Worm (Caenorhabditis elegans): ENCODE results near the gene C01C10.2.

Gene C01C10.2

ce11 chrX:7397935-7398334 lies 40.0 kb downstream of the C01C10.2 start, which contains the start of gene C10A4.13:
TSS of gene C10A4.13 (minus strand) at chrX:7398035.
- no peak for TF ChIP-seq hmg-4 (GFP tag; optimal IDR thresholded peaks at IDR 0.05)
- TF ChIP-seq ceh-13 (GFP tag; optimal IDR thresholded peaks at IDR 0.05) = no peak
- no peak for TF ChIP-seq F13C5.2 (tag; optimal IDR thresholded peaks at IDR 0.05)
- TF ChIP-seq ets-7 (tag; optimal IDR thresholded peaks at IDR 0.05) = no peak
- TF ChIP-seq hnd-1 (tag; optimal IDR thresholded peaks at IDR 0.05) = no peak
- TF ChIP-seq flt-1 (GFP tag; IDR thresholded peaks at IDR 0.05) = no peak
- TF ChIP-seq tbx-37 (GFP tag; conservative IDR thresholded peaks at IDR 0.05) = no peak
- no peak for TF ChIP-seq tbx-11 (GFP tag; IDR thresholded peaks at IDR 0.05)
- no peak for TF ChIP-seq scrt-1 (GFP tag; IDR thresholded peaks at IDR 0.05)
- TF ChIP-seq B0310.2 (tag; optimal IDR thresholded peaks at IDR 0.05) = no peak
- TF ChIP-seq ceh-36 (tag; optimal IDR thresholded peaks at IDR 0.05) = no peak
- TF ChIP-seq tra-4 (tag; optimal IDR thresholded peaks at IDR 0.05) = no peak
- TF ChIP-seq ama-1 (optimal IDR thresholded peaks at IDR 0.05) = no peak
- TF ChIP-seq pes-1 (GFP tag; IDR thresholded peaks at IDR 0.05) = no peak

- TF ChIP-seq tra-4 (tag; optimal IDR thresholded peaks at IDR 0.05) = no peak
- TF ChIP-seq ama-1 (optimal IDR thresholded peaks at IDR 0.05) = no peak
- TF ChIP-seq tbx-37 (GFP tag; conservative IDR thresholded peaks at IDR 0.05) = no peak
- TF ChIP-seq hnd-1 (tag; optimal IDR thresholded peaks at IDR 0.05) = no peak
- TF ChIP-seq tbx-11 (GFP tag; IDR thresholded peaks at IDR 0.05) = no peak
- no peak for TF ChIP-seq aly-1 (tag; optimal IDR thresholded peaks at IDR 0.05)
- no peak for TF ChIP-seq ets-7 (tag; optimal IDR thresholded peaks at IDR 0.05)
- no peak for TF ChIP-seq B0310.2 (tag; optimal IDR thresholded peaks at IDR 0.05)
- TF ChIP-seq flt-1 (GFP tag; IDR thresholded peaks at IDR 0.05) = no peak
- no peak for TF ChIP-seq scrt-1 (GFP tag; IDR thresholded peaks at IDR 0.05)
- no peak for TF ChIP-seq ceh-13 (GFP tag; optimal IDR thresholded peaks at IDR 0.05)
- TF ChIP-seq hmbx-1 (tag; optimal IDR thresholded peaks at IDR 0.05) = no peak
Measured at ce11 chrX:7393167-7393566, 44.8 kb downstream of the C01C10.2 start, which contains the start of gene gad-2. TSS of gene gad-2 (plus strand) at chrX:7393467.

- TF ChIP-seq ceh-13 (GFP tag; optimal IDR thresholded peaks at IDR 0.05) (no peak), hmg-4 (GFP tag; optimal IDR thresholded peaks at IDR 0.05) (no peak), F13C5.2 (tag; optimal IDR thresholded peaks at IDR 0.05) (no peak), hmbx-1 (tag; optimal IDR thresholded peaks at IDR 0.05) (no peak), tbx-11 (GFP tag; IDR thresholded peaks at IDR 0.05) (no peak), scrt-1 (GFP tag; IDR thresholded peaks at IDR 0.05) (no peak), pes-1 (GFP tag; IDR thresholded peaks at IDR 0.05) (no peak), sea-1 (GFP tag; conservative IDR thresholded peaks at IDR 0.05) (no peak), ets-7 (tag; optimal IDR thresholded peaks at IDR 0.05) (no peak), aly-1 (tag; optimal IDR thresholded peaks at IDR 0.05) (no peak)
Measured at ce11 chrX:7390270-7390669, 47.6 kb downstream of the C01C10.2 start, which contains the start of gene C10A4.6. TSS of gene C10A4.6 (plus strand) at chrX:7390570.
